Fruit fly (Drosophila melanogaster) whole organism, embryonic: ENCODE results near the gene Srp9.

ENCODE experiments used
- Blimp-1 ChIP-seq: fragments of 200-800 bp; sonication (Bioruptor generic); optimal IDR thresholded peaks from 3 replicates; lab custom pipeline; 2018; ENCODE audit warnings: missing biosample characterization, missing genetic modification characterization, mild to moderate bottlenecking, moderate library complexity, missing genetic modification reagents
- Bteb2 ChIP-seq: fragments of 200-800 bp; sonication (Bioruptor generic); optimal IDR thresholded peaks from 2 replicates; lab custom pipeline; 2016; ENCODE audit warnings: missing biosample characterization, missing genetic modification characterization
- CG10209 ChIP-seq: fragments of 200-800 bp; sonication (Bioruptor generic); optimal IDR thresholded peaks from 3 replicates; lab custom pipeline; 2017; ENCODE audit warnings: missing biosample characterization, mild to moderate bottlenecking, missing genetic modification characterization, missing genetic modification reagents
- CG11093 ChIP-seq: fragments of 200-800 bp; sonication (Bioruptor generic); IDR thresholded peaks from 3 replicates; pipeline ENCODE4 v1.3.6; 2022; ENCODE audit warnings: missing biosample characterization, missing genetic modification characterization
- CG11695 ChIP-seq: fragments of 200-800 bp; sonication (Bioruptor generic); IDR thresholded peaks from 3 replicates; pipeline ENCODE4 v1.3.6; 2022; ENCODE audit warnings: missing biosample characterization, missing genetic modification characterization
- CG11723 ChIP-seq: fragments of 200-800 bp; sonication (Bioruptor generic); optimal IDR thresholded peaks from 2 replicates; lab custom pipeline; 2017; ENCODE audit warnings: missing biosample characterization, mild to moderate bottlenecking, missing genetic modification characterization
- CG12071 ChIP-seq: fragments of 200-800 bp; sonication (Bioruptor generic); optimal IDR thresholded peaks from 3 replicates; lab custom pipeline; 2018; ENCODE audit warnings: missing biosample characterization, mild to moderate bottlenecking, missing genetic modification characterization
- CG12391 ChIP-seq: fragments of 200-800 bp; sonication (Bioruptor generic); optimal IDR thresholded peaks from 3 replicates; lab custom pipeline; 2018; ENCODE audit warnings: missing biosample characterization, mild to moderate bottlenecking, missing genetic modification characterization, moderate library complexity
- CG14860 ChIP-seq: fragments of 200-800 bp; sonication (Bioruptor generic); IDR thresholded peaks from 3 replicates; pipeline ENCODE4 v1.3.6; 2022; ENCODE audit warnings: missing biosample characterization, missing genetic modification characterization; ENCODE audit not compliant: partially characterized antibody
- CG2678 ChIP-seq: fragments of 200-800 bp; sonication (Bioruptor generic); optimal IDR thresholded peaks from 3 replicates; lab custom pipeline; 2019; ENCODE audit warnings: missing biosample characterization, mild to moderate bottlenecking, missing genetic modification characterization, moderate library complexity
- CG2875 ChIP-seq: fragments of 200-800 bp; sonication (Bioruptor generic); optimal IDR thresholded peaks from 2 replicates; lab custom pipeline; 2017; ENCODE audit warnings: missing biosample characterization, mild to moderate bottlenecking, missing genetic modification characterization, missing genetic modification reagents
- CG31441 ChIP-seq: fragments of 200-800 bp; sonication (Bioruptor generic); IDR thresholded peaks from 2 replicates; pipeline ENCODE4 v1.3.6; 2022; ENCODE audit warnings: missing biosample characterization, missing genetic modification characterization
- CG4282 ChIP-seq: fragments of 200-800 bp; sonication (Bioruptor generic); optimal IDR thresholded peaks from 2 replicates; lab custom pipeline; 2016; ENCODE audit warnings: missing biosample characterization, missing genetic modification characterization
- CG4707 ChIP-seq: fragments of 200-800 bp; sonication (Bioruptor generic); optimal IDR thresholded peaks from 2 replicates; lab custom pipeline; 2018; ENCODE audit warnings: missing biosample characterization, mild to moderate bottlenecking, missing genetic modification characterization, moderate library complexity
- CG5953 ChIP-seq: fragments of 200-800 bp; sonication (Bioruptor generic); IDR thresholded peaks from 2 replicates; pipeline ENCODE4 v1.3.6; 2022; ENCODE audit warnings: missing biosample characterization, missing genetic modification characterization
- CG7271 ChIP-seq: fragments of 200-800 bp; sonication (Bioruptor generic); optimal IDR thresholded peaks from 2 replicates; lab custom pipeline; 2018; ENCODE audit warnings: missing biosample characterization, mild to moderate bottlenecking, missing genetic modification characterization, moderate library complexity
- CG7556 ChIP-seq: fragments of 200-800 bp; sonication (Bioruptor generic); optimal IDR thresholded peaks from 2 replicates; lab custom pipeline; 2017; ENCODE audit warnings: missing biosample characterization, mild to moderate bottlenecking, missing genetic modification characterization
- CG7839 ChIP-seq: fragments of 200-800 bp; sonication (Bioruptor generic); optimal IDR thresholded peaks from 3 replicates; lab custom pipeline; 2018; ENCODE audit warnings: missing biosample characterization, mild to moderate bottlenecking, missing genetic modification characterization, moderate library complexity
- CG9609 ChIP-seq: fragments of 200-800 bp; sonication (Bioruptor generic); optimal IDR thresholded peaks from 3 replicates; lab custom pipeline; 2016; ENCODE audit warnings: missing biosample characterization, missing genetic modification characterization
- CHES-1-like ChIP-seq: fragments of 200-800 bp; sonication (Bioruptor generic); optimal IDR thresholded peaks from 2 replicates; lab custom pipeline; 2016; ENCODE audit warnings: missing biosample characterization, missing genetic modification characterization
- Dbx ChIP-seq: fragments of 200-800 bp; sonication (Bioruptor generic); IDR thresholded peaks from 3 replicates; pipeline ENCODE4 v1.3.6; 2022; ENCODE audit warnings: missing biosample characterization, missing genetic modification characterization
- Deaf1 ChIP-seq: fragments of 200-800 bp; optimal IDR thresholded peaks from 3 replicates; lab custom pipeline; 2019; ENCODE audit warnings: missing biosample characterization, mild to moderate bottlenecking, missing genetic modification characterization, moderate library complexity
- Dek ChIP-seq: fragments of 200-800 bp; sonication (Bioruptor generic); optimal IDR thresholded peaks from 3 replicates; lab custom pipeline; 2019; ENCODE audit warnings: missing biosample characterization, mild to moderate bottlenecking, missing genetic modification characterization, moderate library complexity
- Ets65A ChIP-seq: fragments of 200-800 bp; sonication (Bioruptor generic); peaks from one replicate; lab custom pipeline; 2016; ENCODE audit warnings: missing biosample characterization, missing genetic modification characterization
- Poxn ChIP-seq: fragments of 200-800 bp; sonication (Bioruptor generic); IDR thresholded peaks from 2 replicates; pipeline ENCODE4 v1.3.6; 2022; ENCODE audit warnings: missing biosample characterization, missing genetic modification characterization
- bsh ChIP-seq, 2 experiments: fragments of 200-800 bp; sonication (Bioruptor generic); optimal IDR thresholded peaks; 2 replicates each; lab custom pipeline; 2017 to 2018; ENCODE audit warnings: mild to moderate bottlenecking in 2 of 2, missing biosample characterization in 2 of 2, missing genetic modification characterization in 2 of 2, moderate library complexity in 1 of 2
- cas ChIP-seq: fragments of 200-800 bp; sonication (Bioruptor generic); IDR thresholded peaks from 2 replicates; pipeline ENCODE4 v1.3.6; 2022; ENCODE audit warnings: missing biosample characterization, missing genetic modification characterization
- cato ChIP-seq: fragments of 200-800 bp; sonication (Bioruptor generic); optimal IDR thresholded peaks from 2 replicates; lab custom pipeline; 2016; ENCODE audit warnings: missing biosample characterization, missing genetic modification characterization, borderline replicate concordance
- dmrt99B ChIP-seq: fragments of 200-800 bp; sonication (Bioruptor generic); optimal IDR thresholded peaks from 2 replicates; lab custom pipeline; 2018; ENCODE audit warnings: missing biosample characterization, mild to moderate bottlenecking, missing genetic modification characterization, moderate library complexity
- eve ChIP-seq, 2 experiments: fragments of >200 bp; optimal IDR thresholded peaks; 2 replicates each; lab custom pipeline; 2017; ENCODE audit warnings: missing biosample characterization in 2 of 2, missing genetic modification characterization in 2 of 2
- gcm ChIP-seq: fragments of 200-800 bp; sonication (Bioruptor generic); optimal IDR thresholded peaks from 2 replicates; lab custom pipeline; 2019; ENCODE audit warnings: missing biosample characterization, mild to moderate bottlenecking, missing genetic modification characterization, moderate library complexity
- gem ChIP-seq: fragments of 200-800 bp; sonication (Bioruptor generic); optimal IDR thresholded peaks from 2 replicates; lab custom pipeline; 2019; ENCODE audit warnings: missing biosample characterization, mild to moderate bottlenecking, missing genetic modification characterization, moderate library complexity
- ind ChIP-seq: fragments of 200-800 bp; sonication (Bioruptor generic); optimal IDR thresholded peaks from 3 replicates; lab custom pipeline; 2016; ENCODE audit warnings: missing biosample characterization, missing genetic modification characterization
- inv ChIP-seq: fragments of 200-800 bp; sonication (Bioruptor generic); IDR thresholded peaks from 2 replicates; pipeline ENCODE4 v1.3.6; 2022; ENCODE audit warnings: missing biosample characterization, missing genetic modification characterization; ENCODE audit not compliant: partially characterized antibody
- kni ChIP-seq: fragments of 200-800 bp; sonication (Bioruptor generic); optimal IDR thresholded peaks from 3 replicates; lab custom pipeline; 2017; ENCODE audit warnings: mild to moderate bottlenecking, missing biosample characterization, missing genetic modification reagents, missing genetic modification characterization
- pzg ChIP-seq: fragments of 200-800 bp; sonication (Bioruptor generic); optimal IDR thresholded peaks from 3 replicates; lab custom pipeline; 2018; ENCODE audit warnings: missing biosample characterization, mild to moderate bottlenecking, missing genetic modification characterization, moderate library complexity
- ro ChIP-seq: fragments of 200-800 bp; sonication (Bioruptor generic); IDR thresholded peaks from 2 replicates; pipeline ENCODE4 v1.3.6; 2022; ENCODE audit warnings: missing biosample characterization, missing genetic modification characterization
- schlank ChIP-seq: fragments of 200-800 bp; sonication (Bioruptor generic); optimal IDR thresholded peaks from 2 replicates; lab custom pipeline; 2018; ENCODE audit warnings: missing biosample characterization, mild to moderate bottlenecking, missing genetic modification characterization
- shn ChIP-seq: fragments of 200-800 bp; sonication (Bioruptor generic); optimal IDR thresholded peaks from 3 replicates; lab custom pipeline; 2016; ENCODE audit warnings: missing biosample characterization, missing genetic modification characterization
- sisA ChIP-seq: fragments of 200-800 bp; sonication (Bioruptor generic); IDR thresholded peaks from 2 replicates; pipeline ENCODE4 v1.3.6; 2022; ENCODE audit warnings: missing biosample characterization, missing genetic modification characterization
- so ChIP-seq: fragments of 200-800 bp; sonication (Bioruptor generic); IDR thresholded peaks from 3 replicates; pipeline ENCODE4 v1.3.6; 2022; ENCODE audit warnings: missing biosample characterization, missing genetic modification characterization
- ttk ChIP-seq: fragments of 200-800 bp; sonication (Bioruptor generic); IDR thresholded peaks from 2 replicates; pipeline ENCODE4 v2.1.2; 2022; ENCODE audit warnings: missing biosample characterization, missing genetic modification characterization
- unpg ChIP-seq: fragments of 200-800 bp; sonication (Bioruptor generic); optimal IDR thresholded peaks from 3 replicates; lab custom pipeline; 2018; ENCODE audit warnings: missing biosample characterization, mild to moderate bottlenecking, missing genetic modification characterization, moderate library complexity
- vnd ChIP-seq: fragments of 200-800 bp; sonication (Bioruptor generic); IDR thresholded peaks from 3 replicates; pipeline ENCODE4 v1.3.6; 2022; ENCODE audit warnings: missing biosample characterization, missing genetic modification characterization; ENCODE audit not compliant: partially characterized antibody
- yki ChIP-seq: fragments of >200 bp; optimal IDR thresholded peaks from 3 replicates; lab custom pipeline; 2018
- zfh2 ChIP-seq: fragments of 200-800 bp; sonication (Bioruptor generic); optimal IDR thresholded peaks from 2 replicates; lab custom pipeline; 2016; ENCODE audit warnings: missing biosample characterization, missing genetic modification characterization

The Srp9 gene

DNA sequence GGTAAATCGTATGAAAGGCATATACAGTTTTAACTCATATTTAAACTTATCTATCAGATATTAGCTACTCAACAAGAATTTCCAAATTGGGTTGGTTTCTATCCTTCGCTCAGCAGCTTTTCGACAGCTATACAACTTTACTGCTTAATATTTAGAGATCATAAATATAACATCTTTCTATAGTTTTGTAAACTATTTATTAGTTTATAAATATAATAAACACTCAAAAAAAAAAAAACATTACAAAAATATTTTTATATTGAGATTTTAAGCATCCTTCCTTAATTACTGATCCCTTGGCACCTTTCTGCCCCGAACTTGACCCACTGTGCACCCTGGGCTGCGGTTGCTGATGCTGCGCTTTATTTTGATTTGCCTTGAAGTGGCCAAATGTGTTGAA, 16.8 kb downstream of the Srp9 start (continued):
- TF ChIP-seq CG4707 (GFP tag; lab: Kevin White, UChicago) (peak; percentile 54), CG31441 (peak; percentile 60), bsh (GFP tag; optimal IDR thresholded peaks at IDR 0.05; lab: Kevin White, UChicago) (peak in 1 of 2 experiments; percentile 37), Dbx (GFP tag; lab: Robert Waterston, UW) (no peak), CG7556 (peak; percentile 15), CG7839 (tag; lab: Kevin White, UChicago) (peak; percentile 41), dmrt99B (tag; lab: Kevin White, UChicago) (peak; percentile 42), unpg (GFP tag; lab: Kevin White, UChicago) (no peak), CG11695 (no peak; the same call in 2 of the 3 replicates), CG10209 (GFP tag; lab: Kevin White, UChicago) (peak; percentile 26), CG2875 (no peak), so (GFP tag; lab: Robert Waterston, UW) (no peak), ttk (GFP tag; lab: Robert Waterston, UW) (no peak), Poxn (GFP tag; lab: Robert Waterston, UW) (no peak), ro (no peak), Ets65A (GFP tag; lab: Kevin White, UChicago) (no peak), Bteb2 (GFP tag; lab: Kevin White, UChicago) (no peak), CG2678 (tag; lab: Kevin White, UChicago) (peak; percentile 50), CG14860 (GFP tag; lab: Robert Waterston, UW) (no peak), CG11723 (GFP tag; lab: Kevin White, UChicago) (no peak), schlank (tag; lab: Kevin White, UChicago) (no peak), CG9609 (no peak), kni (GFP tag; lab: Kevin White, UChicago) (no peak), cas (GFP tag; lab: Robert Waterston, UW) (no peak), cato (no peak), CG5953 (GFP tag; lab: Robert Waterston, UW) (no peak), CG12391 (tag; lab: Kevin White, UChicago) (peak; percentile 36), CG7271 (tag; lab: Kevin White, UChicago) (no peak), ind (GFP tag; lab: Kevin White, UChicago) (peak; percentile 24), zfh2 (GFP tag; lab: Kevin White, UChicago) (no peak), gem (peak; percentile 57), CG11093 (GFP tag; lab: Robert Waterston, UW) (no peak), pzg (no peak), shn (GFP tag; lab: Kevin White, UChicago) (no peak), Dek (tag; lab: Kevin White, UChicago) (no peak), yki (lab: Kevin White, UChicago) (no peak), inv (GFP tag; lab: Robert Waterston, UW) (no peak), gcm (GFP tag; lab: Kevin White, UChicago) (no peak), Blimp-1 (GFP tag; lab: Kevin White, UChicago) (peak; percentile 5), CG12071 (GFP tag; lab: Kevin White, UChicago) (no peak), vnd (GFP tag; lab: Robert Waterston, UW) (no peak), Deaf1 (no peak), CHES-1-like (GFP tag; lab: Kevin White, UChicago) (no peak), sisA (no peak), eve (GFP tag; optimal IDR thresholded peaks at IDR 0.05; lab: Kevin White, UChicago) (no peak), CG4282 (GFP tag; lab: Kevin White, UChicago) (no peak)
